Fruit fly (Drosophila melanogaster): ENCODE measurements around the gene D2hgdh.

Gene D2hgdh

dm6 chrX:2155868-2156267, 14.6 kb downstream of the D2hgdh start (continued):
- TF ChIP-seq dimm (GFP tag; IDR thresholded peaks at IDR 0.05) (no peak), HLH54F (GFP tag; optimal IDR thresholded peaks at IDR 0.05) (no peak), so (GFP tag; IDR thresholded peaks at IDR 0.05) (peak; percentile 69), CG2199 (GFP tag; IDR thresholded peaks at IDR 0.05) (peak; percentile 76; the same call in 2 of the 3 replicates), CG2712 (tag; optimal IDR thresholded peaks at IDR 0.05) (peak; percentile 30), Nf-YC (tag; optimal IDR thresholded peaks at IDR 0.05) (peak; percentile 78), CG4404 (GFP tag; IDR thresholded peaks at IDR 0.05) (no peak), Vsx1 (GFP tag; optimal IDR thresholded peaks at IDR 0.05) (no peak), CG10431 (GFP tag; optimal IDR thresholded peaks at IDR 0.05) (peak; percentile 99), Stat92E (GFP tag; optimal IDR thresholded peaks at IDR 0.05) (peak in 1 of 3 experiments; percentile 2), CG8290 (GFP tag; optimal IDR thresholded peaks at IDR 0.05) (peak; percentile 74), CG8290 (tag; optimal IDR thresholded peaks at IDR 0.05) (peak; percentile 80 to 87), sd (tag; optimal IDR thresholded peaks at IDR 0.05) (peak; percentile 43), CG1792 (GFP tag; optimal IDR thresholded peaks at IDR 0.05) (no peak), MESR4 (GFP tag; optimal IDR thresholded peaks at IDR 0.05) (peak; percentile 9), Deaf1 (tag; optimal IDR thresholded peaks at IDR 0.05) (peak; percentile 24), Adf1 (GFP tag; IDR thresholded peaks at IDR 0.05) (peak; percentile 60; the same call in 1 of the 2 replicates), CG11456 (GFP tag; IDR thresholded peaks at IDR 0.05) (no peak), E2f2 (GFP tag; IDR thresholded peaks at IDR 0.05) (peak; percentile 64), CoRest (tag; optimal IDR thresholded peaks at IDR 0.05) (peak; percentile 18), CG1024 (GFP tag; IDR thresholded peaks at IDR 0.05) (0 out of 2 replicates have a peak, but pooled peaks have one; percentile 21), MBD-R2 (GFP tag; IDR thresholded peaks at IDR 0.05) (peak; percentile 19; the same call in 1 of the 2 replicates), CG10321 (GFP tag; IDR thresholded peaks at IDR 0.05) (peak; percentile 89), Ptx1 (GFP tag; IDR thresholded peaks at IDR 0.05) (peak; percentile 39; the same call in 1 of the 2 replicates), zf30C (GFP tag; optimal IDR thresholded peaks at IDR 0.05) (peak; percentile 60), Opbp (GFP tag; IDR thresholded peaks at IDR 0.05; ENCODE audit: partially characterized antibody) (0 out of 3 replicates have a peak, but pooled peaks have one; percentile 42), Trl (optimal IDR thresholded peaks at IDR 0.05) (peak; percentile 54 to 70), Trl (GFP tag; optimal IDR thresholded peaks at IDR 0.05) (peak; percentile 45), chinmo (GFP tag; IDR thresholded peaks at IDR 0.05; ENCODE audit: partially characterized antibody) (no peak), Pdp1 (GFP tag; optimal IDR thresholded peaks at IDR 0.05) (peak in 1 of 2 experiments; percentile 85), sens (GFP tag) (peak; percentile 76), HmgZ (tag; optimal IDR thresholded peaks at IDR 0.05) (peak; percentile 44), Fer1 (GFP tag; optimal IDR thresholded peaks at IDR 0.05) (peak; percentile 18), row (GFP tag; IDR thresholded peaks at IDR 0.05) (peak; percentile 64), slbo (GFP tag; IDR thresholded peaks at IDR 0.05) (peak; percentile 41), tin (GFP tag; optimal IDR thresholded peaks at IDR 0.05) (no peak), nerfin-1 (tag; optimal IDR thresholded peaks at IDR 0.05) (peak; percentile 10), CG15601 (tag; optimal IDR thresholded peaks at IDR 0.05) (no peak), CG34422 (GFP tag; IDR thresholded peaks at IDR 0.05) (0 out of 3 replicates have a peak, but pooled peaks have one; percentile 32), Dp (GFP tag; optimal IDR thresholded peaks at IDR 0.05) (peak; percentile 65), CG8478 (optimal IDR thresholded peaks at IDR 0.05) (peak; percentile 88), ERR (GFP tag; optimal IDR thresholded peaks at IDR 0.05) (no peak), Xrp1 (GFP tag; IDR thresholded peaks at IDR 0.05) (0 out of 2 replicates have a peak, but pooled peaks have one; percentile 8), ci (GFP tag; IDR thresholded peaks at IDR 0.05) (peak; percentile 62), CG1832 (GFP tag; optimal IDR thresholded peaks at IDR 0.05) (peak; percentile 96), Bgb (GFP tag; IDR thresholded peaks at IDR 0.05; ENCODE audit: partially characterized antibody) (peak; percentile 37; the same call in 1 of the 2 replicates), Sox102F (GFP tag; optimal IDR thresholded peaks at IDR 0.05) (peak; percentile 64), pzg (GFP tag; optimal IDR thresholded peaks at IDR 0.05) (peak; percentile 21), CG18262 (tag; optimal IDR thresholded peaks at IDR 0.05) (peak; percentile 3), btn (GFP tag; optimal IDR thresholded peaks at IDR 0.05) (peak; percentile 2), Six4 (GFP tag; optimal IDR thresholded peaks at IDR 0.05) (peak; percentile 43)
